Fruit fly (Drosophila melanogaster) whole organism, embryonic: Measurements from ENCODE around the gene Gr93d.
A peak's percentile ranks its signal among the peaks of the same experiment; 100 is the strongest.

Source experiments
- CG10321 ChIP-seq: fragments of 200-800 bp; sonication (Bioruptor generic); IDR thresholded peaks from 2 replicates; pipeline ENCODE4 v1.3.6; 2022; ENCODE audit warnings: missing biosample characterization, missing genetic modification characterization
- CG10462 ChIP-seq: fragments of 200-800 bp; sonication (Bioruptor generic); optimal IDR thresholded peaks from 2 replicates; lab custom pipeline; 2016; ENCODE audit warnings: missing biosample characterization, missing genetic modification characterization
- CG12299 ChIP-seq: fragments of 200-800 bp; sonication (Bioruptor generic); optimal IDR thresholded peaks from 2 replicates; lab custom pipeline; 2018; ENCODE audit warnings: missing biosample characterization, mild to moderate bottlenecking, missing genetic modification characterization
- CG1233 ChIP-seq: fragments of 200-800 bp; sonication (Bioruptor generic); optimal IDR thresholded peaks from 4 replicates; lab custom pipeline; 2018; ENCODE audit warnings: missing biosample characterization, mild to moderate bottlenecking, missing genetic modification characterization
- CG12942 ChIP-seq: fragments of 200-800 bp; sonication (Bioruptor generic); optimal IDR thresholded peaks from 3 replicates; lab custom pipeline; 2016; ENCODE audit warnings: missing biosample characterization, missing genetic modification characterization
- CG13296 ChIP-seq: fragments of 200-800 bp; sonication (Bioruptor generic); optimal IDR thresholded peaks from 3 replicates; lab custom pipeline; 2018; ENCODE audit warnings: missing biosample characterization, mild to moderate bottlenecking, missing genetic modification characterization
- CG14050 ChIP-seq: fragments of 200-800 bp; sonication (Bioruptor generic); IDR thresholded peaks from 3 replicates; pipeline ENCODE4 v1.3.6; 2022; ENCODE audit warnings: missing biosample characterization, missing genetic modification characterization
- CG15269 ChIP-seq: fragments of 200-800 bp; sonication (Bioruptor generic); optimal IDR thresholded peaks from 2 replicates; lab custom pipeline; 2018; ENCODE audit warnings: missing biosample characterization, mild to moderate bottlenecking, missing genetic modification characterization, moderate library complexity
- CG16779 ChIP-seq: fragments of 200-800 bp; sonication (Bioruptor generic); IDR thresholded peaks from 2 replicates; pipeline ENCODE4 v1.3.6; 2022; ENCODE audit warnings: missing biosample characterization, missing genetic modification characterization
- CG17612 ChIP-seq: fragments of 200-800 bp; sonication (Bioruptor generic); IDR thresholded peaks from 2 replicates; pipeline ENCODE4 v1.3.6; 2022; ENCODE audit warnings: missing biosample characterization, missing genetic modification characterization
- CG1832 ChIP-seq: fragments of 200-800 bp; sonication (Bioruptor generic); optimal IDR thresholded peaks from 2 replicates; lab custom pipeline; 2017; ENCODE audit warnings: missing biosample characterization, mild to moderate bottlenecking, missing genetic modification characterization, inconsistent platforms
- CG2712 ChIP-seq: fragments of 200-800 bp; optimal IDR thresholded peaks from 3 replicates; lab custom pipeline; 2019; ENCODE audit warnings: missing biosample characterization, mild to moderate bottlenecking, missing genetic modification characterization, moderate library complexity
- CG3163 ChIP-seq: fragments of 200-800 bp; sonication (Bioruptor generic); optimal IDR thresholded peaks from 3 replicates; lab custom pipeline; 2016; ENCODE audit warnings: missing biosample characterization, missing genetic modification characterization
- CG34224 ChIP-seq: fragments of 200-800 bp; sonication (Bioruptor generic); IDR thresholded peaks from 3 replicates; pipeline ENCODE4 v1.3.6; 2022; ENCODE audit warnings: missing biosample characterization, missing genetic modification characterization; ENCODE audit not compliant: partially characterized antibody
- CG4328 ChIP-seq: fragments of 200-800 bp; sonication (Bioruptor generic); optimal IDR thresholded peaks from 3 replicates; lab custom pipeline; 2017; ENCODE audit warnings: missing biosample characterization, missing genetic modification reagents, missing genetic modification characterization
- CG9797 ChIP-seq: fragments of 200-800 bp; sonication (Bioruptor generic); optimal IDR thresholded peaks from 3 replicates; lab custom pipeline; 2018; ENCODE audit warnings: missing biosample characterization, mild to moderate bottlenecking, missing genetic modification characterization
- CkIIα-i1 ChIP-seq: fragments of 200-800 bp; sonication (Bioruptor generic); IDR thresholded peaks from 2 replicates; pipeline ENCODE4 v1.3.6; 2022; ENCODE audit warnings: missing biosample characterization, missing genetic modification characterization
- Dll ChIP-seq: fragments of 200-800 bp; sonication (Bioruptor generic); IDR thresholded peaks from 4 replicates; pipeline ENCODE4 v1.3.6; 2022; ENCODE audit warnings: missing biosample characterization, missing genetic modification characterization; ENCODE audit not compliant: partially characterized antibody
- Fer3 ChIP-seq: fragments of 200-800 bp; sonication (Bioruptor generic); optimal IDR thresholded peaks from 2 replicates; lab custom pipeline; 2018; ENCODE audit warnings: missing biosample characterization, mild to moderate bottlenecking, missing genetic modification characterization, moderate library complexity
- HLH3B ChIP-seq: fragments of 200-800 bp; sonication (Bioruptor generic); IDR thresholded peaks from 2 replicates; pipeline ENCODE4 v1.3.6; 2022; ENCODE audit warnings: missing biosample characterization, missing genetic modification characterization
- HmgZ ChIP-seq: fragments of 200-800 bp; sonication (Bioruptor generic); optimal IDR thresholded peaks from 2 replicates; lab custom pipeline; 2018; ENCODE audit warnings: missing biosample characterization, mild to moderate bottlenecking, missing genetic modification characterization
- NC2β ChIP-seq: fragments of 200-800 bp; sonication (Bioruptor generic); optimal IDR thresholded peaks from 2 replicates; lab custom pipeline; 2016; ENCODE audit warnings: missing biosample characterization, missing genetic modification characterization
- Nf-YB ChIP-seq: fragments of 200-800 bp; sonication (Bioruptor generic); optimal IDR thresholded peaks from 3 replicates; lab custom pipeline; 2019; ENCODE audit warnings: missing biosample characterization, mild to moderate bottlenecking, missing genetic modification characterization, moderate library complexity
- Oli ChIP-seq: fragments of 200-800 bp; sonication (Bioruptor generic); optimal IDR thresholded peaks from 2 replicates; lab custom pipeline; 2018; ENCODE audit warnings: missing biosample characterization, mild to moderate bottlenecking, missing genetic modification characterization, moderate library complexity
- Ravus ChIP-seq: fragments of 200-800 bp; sonication (Bioruptor generic); IDR thresholded peaks from 2 replicates; pipeline ENCODE4 v1.3.6; 2022; ENCODE audit warnings: missing biosample characterization, missing genetic modification characterization
- Rfx ChIP-seq: fragments of 200-800 bp; sonication (Bioruptor generic); IDR thresholded peaks from 2 replicates; pipeline ENCODE4 v1.3.6; 2022; ENCODE audit warnings: missing biosample characterization, missing genetic modification characterization
- Scr ChIP-seq: fragments of 200-800 bp; sonication (Bioruptor generic); IDR thresholded peaks from 2 replicates; pipeline ENCODE4 v1.3.6; 2022; ENCODE audit warnings: missing biosample characterization, missing genetic modification characterization; ENCODE audit not compliant: partially characterized antibody
- Stat92E ChIP-seq, 3 experiments: fragments of >200 bp in 2 of 3; fragments of 200-800 bp in 1 of 3; sonication (Bioruptor generic) in 1 of 3; optimal IDR thresholded peaks; 2 replicates each; lab custom pipeline; 2017 to 2019; ENCODE audit warnings: missing biosample characterization in 3 of 3, missing genetic modification characterization in 3 of 3, mild to moderate bottlenecking in 1 of 3, moderate library complexity in 1 of 3
- TFAM ChIP-seq: fragments of 200-800 bp; sonication (Bioruptor generic); optimal IDR thresholded peaks from 2 replicates; lab custom pipeline; 2017; ENCODE audit warnings: missing biosample characterization, missing genetic modification characterization, inconsistent platforms
- Taf1 ChIP-seq: fragments of 200-800 bp; sonication (Bioruptor generic); IDR thresholded peaks from 2 replicates; pipeline ENCODE4 v1.3.6; 2022; ENCODE audit warnings: missing biosample characterization, missing genetic modification characterization
- amos ChIP-seq: fragments of 200-800 bp; sonication (Bioruptor generic); IDR thresholded peaks from 2 replicates; pipeline ENCODE4 v1.3.6; 2022; ENCODE audit warnings: missing biosample characterization, missing genetic modification characterization; ENCODE audit not compliant: partially characterized antibody
- ap ChIP-seq: fragments of 200-800 bp; sonication (Bioruptor generic); IDR thresholded peaks from 2 replicates; pipeline ENCODE4 v1.3.6; 2022; ENCODE audit warnings: missing biosample characterization, missing genetic modification characterization
- cg ChIP-seq: fragments of 200-800 bp; sonication (Bioruptor generic); optimal IDR thresholded peaks from 3 replicates; lab custom pipeline; 2019; ENCODE audit warnings: missing biosample characterization, mild to moderate bottlenecking, missing genetic modification characterization, moderate library complexity
- ci ChIP-seq: fragments of 200-800 bp; sonication (Bioruptor generic); IDR thresholded peaks from 3 replicates; pipeline ENCODE4 v1.3.6; 2022; ENCODE audit warnings: missing biosample characterization, missing genetic modification characterization
- crp ChIP-seq, 2 experiments: fragments of 200-800 bp; sonication (Bioruptor generic); optimal IDR thresholded peaks; 2 replicates in 1 of 2; 3 replicates in 1 of 2; lab custom pipeline; 2017; ENCODE audit warnings: missing biosample characterization in 2 of 2, missing genetic modification characterization in 2 of 2, mild to moderate bottlenecking in 1 of 2, moderate library complexity in 1 of 2
- hbn ChIP-seq: fragments of 200-800 bp; sonication (Bioruptor generic); IDR thresholded peaks from 2 replicates; pipeline ENCODE4 v1.3.6; 2022; ENCODE audit warnings: missing biosample characterization, missing genetic modification characterization; ENCODE audit not compliant: partially characterized antibody
- kay ChIP-seq: fragments of 200-800 bp; sonication (Bioruptor generic); optimal IDR thresholded peaks from 2 replicates; lab custom pipeline; 2016; ENCODE audit warnings: missing biosample characterization, missing genetic modification characterization
- maf-S ChIP-seq: fragments of 200-800 bp; sonication (Bioruptor generic); optimal IDR thresholded peaks from 2 replicates; lab custom pipeline; 2016; ENCODE audit warnings: missing biosample characterization, missing genetic modification characterization
- nom ChIP-seq: fragments of 200-800 bp; sonication (Bioruptor generic); optimal IDR thresholded peaks from 2 replicates; lab custom pipeline; 2017; ENCODE audit warnings: missing biosample characterization, missing genetic modification characterization, mild to moderate bottlenecking, moderate library complexity, missing genetic modification reagents
- oc ChIP-seq: fragments of 200-800 bp; sonication (Bioruptor generic); optimal IDR thresholded peaks from 2 replicates; lab custom pipeline; 2018; ENCODE audit warnings: missing biosample characterization, mild to moderate bottlenecking, missing genetic modification characterization, moderate library complexity
- org-1 ChIP-seq: fragments of 200-800 bp; sonication (Bioruptor generic); optimal IDR thresholded peaks from 2 replicates; lab custom pipeline; 2017; ENCODE audit warnings: missing biosample characterization, missing genetic modification characterization
- peb ChIP-seq: fragments of 200-800 bp; sonication (Bioruptor generic); IDR thresholded peaks from 2 replicates; pipeline ENCODE4 v1.3.6; 2022; ENCODE audit warnings: missing biosample characterization, missing genetic modification characterization
- salm ChIP-seq: fragments of 200-800 bp; sonication (Bioruptor generic); optimal IDR thresholded peaks from 2 replicates; lab custom pipeline; 2018; ENCODE audit warnings: missing biosample characterization, mild to moderate bottlenecking, missing genetic modification characterization
- sens ChIP-seq: fragments of 200-800 bp; sonication (Bioruptor generic); peaks from one replicate; lab custom pipeline; 2016; ENCODE audit warnings: missing biosample characterization, missing genetic modification characterization
- sens-2 ChIP-seq: fragments of 200-800 bp; sonication (Bioruptor generic); IDR thresholded peaks from 2 replicates; pipeline ENCODE4 v1.3.6; 2022; ENCODE audit warnings: missing biosample characterization, missing genetic modification characterization
- slp2 ChIP-seq: fragments of 200-800 bp; sonication (Bioruptor generic); optimal IDR thresholded peaks from 2 replicates; lab custom pipeline; 2016; ENCODE audit warnings: missing biosample characterization, missing genetic modification characterization
- trh ChIP-seq: fragments of 200-800 bp; sonication (Bioruptor generic); optimal IDR thresholded peaks from 2 replicates; lab custom pipeline; 2016; ENCODE audit warnings: missing biosample characterization, missing genetic modification characterization
- unc-4 ChIP-seq: fragments of 200-800 bp; sonication (Bioruptor generic); IDR thresholded peaks from 2 replicates; pipeline ENCODE4 v1.3.6; 2022; ENCODE audit warnings: missing biosample characterization, missing genetic modification characterization; ENCODE audit not compliant: partially characterized antibody
- wek ChIP-seq: fragments of 200-800 bp; sonication (Bioruptor generic); optimal IDR thresholded peaks from 3 replicates; lab custom pipeline; 2018; ENCODE audit warnings: missing biosample characterization, mild to moderate bottlenecking, missing genetic modification characterization, moderate library complexity

Gr93d gene

dm6 chr3R:21828785-21829486 is 17.5 kb downstream of the Gr93d start (continued):
- TF ChIP-seq cg (GFP tag; lab: Kevin White, UChicago) = no peak
- TF ChIP-seq wek (GFP tag; lab: Kevin White, UChicago) = no peak
- TF ChIP-seq HmgZ (tag; lab: Kevin White, UChicago) = peak; percentile 32
- TF ChIP-seq slp2 (GFP tag; lab: Kevin White, UChicago) = no peak
- peak; percentile 6 for TF ChIP-seq TFAM (GFP tag; lab: Kevin White, UChicago)
- no peak for TF ChIP-seq CG1832 (GFP tag; lab: Kevin White, UChicago)
- no peak for TF ChIP-seq CG14050 (GFP tag; lab: Robert Waterston, UW)
- peak; percentile 65 for TF ChIP-seq CG12299 (tag; lab: Kevin White, UChicago)
- no peak for TF ChIP-seq Taf1
- peak; percentile 35 for TF ChIP-seq CG4328 (GFP tag; lab: Kevin White, UChicago)
- peak; percentile 66 for TF ChIP-seq oc (tag; lab: Kevin White, UChicago)
- no peak for TF ChIP-seq CkIIα-i1
- TF ChIP-seq org-1 = peak; percentile 49
- TF ChIP-seq CG2712 (tag; lab: Kevin White, UChicago) = peak; percentile 96
- TF ChIP-seq hbn (GFP tag; lab: Robert Waterston, UW) = no peak
- TF ChIP-seq CG9797 (GFP tag; lab: Kevin White, UChicago) = peak; percentile 8
- no peak for TF ChIP-seq Scr (GFP tag; lab: Robert Waterston, UW)
- peak; percentile 5 for TF ChIP-seq CG15269 (tag; lab: Kevin White, UChicago)
- TF ChIP-seq nom (GFP tag; lab: Kevin White, UChicago) = no peak
- no peak for TF ChIP-seq CG13296 (GFP tag; lab: Kevin White, UChicago)
- peak; percentile 54; the same call in 1 of the 2 replicates for TF ChIP-seq HLH3B (GFP tag; lab: Robert Waterston, UW)
- TF ChIP-seq Ravus (GFP tag; lab: Robert Waterston, UW) = no peak
- peak; percentile 8 for TF ChIP-seq CG12942 (GFP tag; lab: Kevin White, UChicago)
- no peak for TF ChIP-seq NC2β (GFP tag; lab: Kevin White, UChicago)
- TF ChIP-seq amos (GFP tag; lab: Robert Waterston, UW) = no peak
- peak; percentile 64 for TF ChIP-seq Nf-YB (GFP tag; lab: Kevin White, UChicago)
- TF ChIP-seq Fer3 (tag; lab: Kevin White, UChicago) = no peak
- no peak for TF ChIP-seq Rfx (GFP tag; lab: Robert Waterston, UW)
- no peak for TF ChIP-seq Dll (GFP tag; lab: Robert Waterston, UW)
- peak in 1 of 3 experiments; percentile 72 for TF ChIP-seq Stat92E (GFP tag; optimal IDR thresholded peaks at IDR 0.05; lab: Kevin White, UChicago)
- no peak for TF ChIP-seq maf-S
- TF ChIP-seq ci (GFP tag; lab: Robert Waterston, UW) = peak; percentile 73; the same call in 2 of the 3 replicates
- TF ChIP-seq CG17612 = no peak
- peak; percentile 26 for TF ChIP-seq CG1233 (GFP tag; lab: Kevin White, UChicago)
- TF ChIP-seq trh (GFP tag; lab: Kevin White, UChicago) = no peak
- TF ChIP-seq salm (tag; lab: Kevin White, UChicago) = peak; percentile 56
- no peak for TF ChIP-seq CG34224 (GFP tag; lab: Robert Waterston, UW)
- TF ChIP-seq, all 482 proteins: peak for 202

dm6 chr3R:21828040-21828526 is 18.4 kb downstream of the Gr93d start:
- TF ChIP-seq ap (GFP tag; lab: Robert Waterston, UW) (peak; percentile 51; the same call in 1 of the 2 replicates), sens (peak; percentile 97), CG10462 (peak; percentile 40), crp (GFP tag; optimal IDR thresholded peaks at IDR 0.05; lab: Kevin White, UChicago) (no peak), CG10321 (no peak), CG16779 (GFP tag; lab: Robert Waterston, UW) (no peak), unc-4 (no peak), peb (peak; percentile 74), CG3163 (peak; percentile 53), sens-2 (GFP tag; lab: Robert Waterston, UW) (peak; percentile 46; the same call in 1 of the 2 replicates), kay (GFP tag; lab: Kevin White, UChicago) (peak; percentile 14), Oli (tag; lab: Kevin White, UChicago) (peak; percentile 82)
